Worm (Caenorhabditis elegans): Measurements from ENCODE around the gene R07E5.15.

The R07E5.15 gene

ce11 chrIII:4413099-4413498 is 11.9 kb downstream of the R07E5.15 start, which contains the start of gene mpc-1:
Gene mpc-1 (plus strand): TSS chrIII:4413457.
- TF ChIP-seq M03D4.4 (tag; optimal IDR thresholded peaks at IDR 0.05) (no peak), bed-3 (GFP tag; optimal IDR thresholded peaks at IDR 0.05) (no peak), mab-5 (tag; optimal IDR thresholded peaks at IDR 0.05) (no peak)

- peak; percentile 20 for TF ChIP-seq mls-2 (tag; optimal IDR thresholded peaks at IDR 0.05)
- peak; percentile 30 for TF ChIP-seq bed-3 (GFP tag; optimal IDR thresholded peaks at IDR 0.05)
- peak; percentile 18 for TF ChIP-seq lsy-2 (tag; optimal IDR thresholded peaks at IDR 0.05)
- peak; percentile 62 for TF ChIP-seq cnd-1 (tag; optimal IDR thresholded peaks at IDR 0.05)
- TF ChIP-seq ham-2 (GFP tag; optimal IDR thresholded peaks at IDR 0.05), result peak; percentile 7
- peak; percentile 64 for TF ChIP-seq drap-1 (GFP tag; optimal IDR thresholded peaks at IDR 0.05)
- TF ChIP-seq ces-1 (GFP tag; optimal IDR thresholded peaks at IDR 0.05), result peak; percentile 12
- peak; percentile 54 for TF ChIP-seq sem-2 (GFP tag; optimal IDR thresholded peaks at IDR 0.05)
- TF ChIP-seq unc-120 (tag; optimal IDR thresholded peaks at IDR 0.05; ENCODE audit: poor library complexity, severe bottlenecking), result peak; percentile 7
- TF ChIP-seq sptf-1 (tag; optimal IDR thresholded peaks at IDR 0.05), result peak; percentile 61
- TF ChIP-seq M03D4.4 (tag; optimal IDR thresholded peaks at IDR 0.05), result peak; percentile 46
Observed at ce11 chrIII:4414041-4414440, 12.8 kb downstream of the R07E5.15 start.

- TF ChIP-seq pha-4 (tag; optimal IDR thresholded peaks at IDR 0.05) (no peak), ceh-83 (GFP tag; optimal IDR thresholded peaks at IDR 0.05) (no peak), elt-1 (tag; optimal IDR thresholded peaks at IDR 0.05; ENCODE audit: borderline replicate concordance, insufficient read depth) (no peak), mls-2 (tag; optimal IDR thresholded peaks at IDR 0.05) (no peak)
Observed at ce11 chrIII:4415135-4415534, 13.9 kb downstream of the R07E5.15 start, which contains the start of gene R07E5.11. Gene R07E5.11 (minus strand): TSS chrIII:4415235.

- no peak for TF ChIP-seq nhr-237 (tag; optimal IDR thresholded peaks at IDR 0.05)
- TF ChIP-seq drap-1 (GFP tag; optimal IDR thresholded peaks at IDR 0.05), result no peak
- no peak for TF ChIP-seq ham-2 (GFP tag; optimal IDR thresholded peaks at IDR 0.05)
- no peak for TF ChIP-seq nhr-12 (tag; optimal IDR thresholded peaks at IDR 0.05)
- TF ChIP-seq elt-3 (tag; optimal IDR thresholded peaks at IDR 0.05), result no peak
- TF ChIP-seq mep-1 (tag; optimal IDR thresholded peaks at IDR 0.05), result no peak
- no peak for TF ChIP-seq sem-2 (GFP tag; optimal IDR thresholded peaks at IDR 0.05)
- TF ChIP-seq blmp-1 (tag; optimal IDR thresholded peaks at IDR 0.05), result no peak
- TF ChIP-seq ceh-83 (GFP tag; optimal IDR thresholded peaks at IDR 0.05), result no peak
- no peak for TF ChIP-seq lsy-2 (tag; optimal IDR thresholded peaks at IDR 0.05)
- TF ChIP-seq M03D4.4 (tag; optimal IDR thresholded peaks at IDR 0.05), result no peak
- TF ChIP-seq nhr-76 (tag; optimal IDR thresholded peaks at IDR 0.05), result no peak
Observed at ce11 chrIII:4417956-4418355, 16.7 kb downstream of the R07E5.15 start, which contains the start of the genes R07E5.19 and pdcd-2. Gene R07E5.19 (minus strand): TSS chrIII:4418056. Gene pdcd-2 (minus strand): TSS chrIII:4418057.

ce11 chrIII:4419117-4419978 is 18.1 kb downstream of the R07E5.15 start, which contains the start of the genes R07E5.7 and cku-80:
Gene R07E5.7 (minus strand): TSS chrIII:4419167.
Gene cku-80 (plus strand): TSS chrIII:4419848.
- TF ChIP-seq ceh-83 (GFP tag; optimal IDR thresholded peaks at IDR 0.05) (peak; percentile 48), lsy-2 (tag; optimal IDR thresholded peaks at IDR 0.05) (peak; percentile 71), ces-1 (GFP tag; optimal IDR thresholded peaks at IDR 0.05) (peak; percentile 30), mep-1 (tag; optimal IDR thresholded peaks at IDR 0.05) (peak; percentile 52), M03D4.4 (tag; optimal IDR thresholded peaks at IDR 0.05) (peak; percentile 6), unc-39 (tag; optimal IDR thresholded peaks at IDR 0.05) (no peak), nhr-237 (tag; optimal IDR thresholded peaks at IDR 0.05) (peak; percentile 40), sem-2 (GFP tag; optimal IDR thresholded peaks at IDR 0.05) (no peak)

ce11 chrIII:4426711-4427218 is 25.5 kb downstream of the R07E5.15 start:
- TF ChIP-seq lin-32 (GFP tag; optimal IDR thresholded peaks at IDR 0.05) (peak; percentile 62), sem-2 (GFP tag; optimal IDR thresholded peaks at IDR 0.05) (peak; percentile 59), flh-1 (GFP tag; optimal IDR thresholded peaks at IDR 0.05) (peak; percentile 28), bed-3 (GFP tag; optimal IDR thresholded peaks at IDR 0.05) (peak; percentile 52), sptf-1 (tag; optimal IDR thresholded peaks at IDR 0.05) (peak; percentile 82), mls-2 (tag; optimal IDR thresholded peaks at IDR 0.05) (peak; percentile 79), tbx-8 (GFP tag; optimal IDR thresholded peaks at IDR 0.05) (peak; percentile 42), M03D4.4 (tag; optimal IDR thresholded peaks at IDR 0.05) (peak; percentile 62), cnd-1 (tag; optimal IDR thresholded peaks at IDR 0.05) (peak; percentile 75), drap-1 (GFP tag; optimal IDR thresholded peaks at IDR 0.05) (peak; percentile 73), ceh-83 (GFP tag; optimal IDR thresholded peaks at IDR 0.05) (peak; percentile 84), unc-120 (tag; optimal IDR thresholded peaks at IDR 0.05; ENCODE audit: poor library complexity, severe bottlenecking) (peak; percentile 60), ceh-43 (GFP tag; optimal IDR thresholded peaks at IDR 0.05) (peak; percentile 70)
